Fruit fly (Drosophila melanogaster) Kc167 (cell line): ENCODE results near the gene Dhfr.

Experiments
- Myc ChIP-seq: fragments of >200 bp; optimal IDR thresholded peaks from 2 replicates; lab custom pipeline; 2017; ENCODE audit warnings: missing external identifiers
- h ChIP-seq: fragments of >200 bp; optimal IDR thresholded peaks from 3 replicates; lab custom pipeline; 2018; ENCODE audit warnings: missing external identifiers
- insv ChIP-seq: fragments of >200 bp; optimal IDR thresholded peaks from 3 replicates; lab custom pipeline; 2018; ENCODE audit warnings: missing external identifiers

dm6 chr3R:16524178-16524577 lies 43.2 kb downstream of the Dhfr start:
- TF ChIP-seq h (lab: Kevin White, UChicago): no peak
- no peak for TF ChIP-seq Myc (lab: Kevin White, UChicago)
- no peak for TF ChIP-seq insv
